Fruit fly (Drosophila melanogaster): ENCODE measurements around the gene CG45603.

Gene CG45603

dm6 chrX:12242375-12242774 lies 32.1 kb upstream of the CG45603 start (continued):
- TF ChIP-seq Side (GFP tag; optimal IDR thresholded peaks at IDR 0.05) = no peak
- peak; percentile 10 to 16 for TF ChIP-seq chif (GFP tag; optimal IDR thresholded peaks at IDR 0.05)
- TF ChIP-seq trem (tag; optimal IDR thresholded peaks at IDR 0.05) = peak; percentile 62
- TF ChIP-seq Dip3 (GFP tag; optimal IDR thresholded peaks at IDR 0.05) = no peak
- peak; percentile 57 for TF ChIP-seq CG4820 (GFP tag; optimal IDR thresholded peaks at IDR 0.05)
- no peak for TF ChIP-seq CrebB (tag; optimal IDR thresholded peaks at IDR 0.05)
- no peak for TF ChIP-seq CG6765 (GFP tag; optimal IDR thresholded peaks at IDR 0.05)
- TF ChIP-seq CG14050 (GFP tag; IDR thresholded peaks at IDR 0.05) = no peak
- TF ChIP-seq Antp (GFP tag; optimal IDR thresholded peaks at IDR 0.05) = no peak
- TF ChIP-seq CG15514 (GFP tag; optimal IDR thresholded peaks at IDR 0.05) = no peak
- TF ChIP-seq Nf-YB (GFP tag; optimal IDR thresholded peaks at IDR 0.05) = peak; percentile 9
- TF ChIP-seq dan (GFP tag; IDR thresholded peaks at IDR 0.05) = no peak
- no peak for TF ChIP-seq CG13894 (tag; optimal IDR thresholded peaks at IDR 0.05)
- peak; percentile 50 for TF ChIP-seq CG1529 (GFP tag; optimal IDR thresholded peaks at IDR 0.05)
- peak; percentile 25 for TF ChIP-seq CG15696 (tag; optimal IDR thresholded peaks at IDR 0.05)
- peak; percentile 68 for TF ChIP-seq CG6254 (GFP tag; optimal IDR thresholded peaks at IDR 0.05)
- TF ChIP-seq chm (GFP tag; IDR thresholded peaks at IDR 0.05) = peak; percentile 73
- no peak for TF ChIP-seq Gug (GFP tag; IDR thresholded peaks at IDR 0.05)
- TF ChIP-seq CG15479 (GFP tag; optimal IDR thresholded peaks at IDR 0.05) = no peak
- no peak for TF ChIP-seq Dip2 (GFP tag; IDR thresholded peaks at IDR 0.05)
- TF ChIP-seq cas (GFP tag; IDR thresholded peaks at IDR 0.05) = no peak
- TF ChIP-seq Mes4 (GFP tag; optimal IDR thresholded peaks at IDR 0.05) = no peak
- TF ChIP-seq Dfd (GFP tag; optimal IDR thresholded peaks at IDR 0.05) = no peak
- no peak for TF ChIP-seq CHES-1-like (GFP tag; optimal IDR thresholded peaks at IDR 0.05)
- TF ChIP-seq CG16813 (GFP tag; IDR thresholded peaks at IDR 0.05; ENCODE audit: partially characterized antibody) = no peak
- no peak for TF ChIP-seq pho (GFP tag; optimal IDR thresholded peaks at IDR 0.05)
- TF ChIP-seq CG1233 (GFP tag; optimal IDR thresholded peaks at IDR 0.05) = no peak
- TF ChIP-seq Hr3 (GFP tag; optimal IDR thresholded peaks at IDR 0.05) = peak; percentile 40
- no peak for TF ChIP-seq CG8478 (optimal IDR thresholded peaks at IDR 0.05)
- no peak for TF ChIP-seq CG3847 (GFP tag; IDR thresholded peaks at IDR 0.05)
- no peak for TF ChIP-seq Aef1 (GFP tag; IDR thresholded peaks at IDR 0.05)
- TF ChIP-seq Awh (GFP tag; IDR thresholded peaks at IDR 0.05) = peak; percentile 63; the same call in 1 of the 2 replicates
- TF ChIP-seq mirr (GFP tag; optimal IDR thresholded peaks at IDR 0.05) = no peak
- peak; percentile 35 for TF ChIP-seq Chrac-16 (GFP tag; optimal IDR thresholded peaks at IDR 0.05)
- no peak for TF ChIP-seq Trl (optimal IDR thresholded peaks at IDR 0.05)
- no peak for TF ChIP-seq Trl (GFP tag; optimal IDR thresholded peaks at IDR 0.05)
- TF ChIP-seq CG4617 (GFP tag; optimal IDR thresholded peaks at IDR 0.05; ENCODE audit: borderline replicate concordance) = no peak
- TF ChIP-seq CG12299 (tag; optimal IDR thresholded peaks at IDR 0.05) = no peak
- no peak for TF ChIP-seq fu2 (GFP tag; optimal IDR thresholded peaks at IDR 0.05)
- TF ChIP-seq jing (GFP tag; optimal IDR thresholded peaks at IDR 0.05) = peak; percentile 28
- no peak for TF ChIP-seq danr (GFP tag; IDR thresholded peaks at IDR 0.05)
- TF ChIP-seq CG12219 (GFP tag; optimal IDR thresholded peaks at IDR 0.05) = no peak
- no peak for TF ChIP-seq CG10565 (GFP tag; optimal IDR thresholded peaks at IDR 0.05)
- TF ChIP-seq TFAM (GFP tag; optimal IDR thresholded peaks at IDR 0.05) = no peak
- TF ChIP-seq CG12659 (GFP tag; optimal IDR thresholded peaks at IDR 0.05) = peak; percentile 15
- TF ChIP-seq CG6854 (GFP tag; optimal IDR thresholded peaks at IDR 0.05) = no peak
- peak; percentile 18 for TF ChIP-seq Dek (tag; optimal IDR thresholded peaks at IDR 0.05)
- TF ChIP-seq nerfin-1 (tag; optimal IDR thresholded peaks at IDR 0.05) = peak; percentile 61
- TF ChIP-seq zf30C (GFP tag; optimal IDR thresholded peaks at IDR 0.05) = no peak
- no peak for TF ChIP-seq CG7987 (GFP tag; optimal IDR thresholded peaks at IDR 0.05)
- TF ChIP-seq dm (GFP tag; optimal IDR thresholded peaks at IDR 0.05) = no peak
- TF ChIP-seq twi (tag; optimal IDR thresholded peaks at IDR 0.05) = peak; percentile 17
- no peak for TF ChIP-seq so (GFP tag; IDR thresholded peaks at IDR 0.05)
